Worm (Caenorhabditis elegans) whole organism, L4 larva: ENCODE measurements around the gene rpl-33.

Experiments
- F10B5.3 ChIP-seq: sonication (generic microtip); optimal IDR thresholded peaks from 2 replicates; lab custom pipeline; 2016; ENCODE audit warnings: mild to moderate bottlenecking, missing genetic modification characterization, missing compliant biosample characterization
- T26A8.4 ChIP-seq: fragments of 200-800 bp; sonication (Bioruptor generic); IDR thresholded peaks from 2 replicates; pipeline ENCODE4 v1.3.6; 2022; ENCODE audit warnings: missing genetic modification characterization, missing compliant biosample characterization
- Y105C5A.15 ChIP-seq: fragments of 200-800 bp; sonication (Bioruptor generic); IDR thresholded peaks from 2 replicates; pipeline ENCODE4 v1.3.6; 2022; ENCODE audit warnings: missing genetic modification characterization, missing compliant biosample characterization
- Y5F2A.4 ChIP-seq: fragments of 200-800 bp; sonication (Bioruptor generic); optimal IDR thresholded peaks from 2 replicates; lab custom pipeline; 2018; ENCODE audit warnings: mild to moderate bottlenecking, missing genetic modification characterization, missing compliant biosample characterization
- aha-1 ChIP-seq: fragments of 150-350 bp; peaks from one replicate; lab custom pipeline; 2014; ENCODE audit warnings: missing biosample characterization, missing genetic modification characterization
- aly-2 ChIP-seq: sonication (generic microtip); optimal IDR thresholded peaks from 2 replicates; lab custom pipeline; 2018; ENCODE audit warnings: missing biosample characterization, missing genetic modification characterization
- ama-1 ChIP-seq: fragments of 150-350 bp; optimal IDR thresholded peaks from 2 replicates; lab custom pipeline; 2014; ENCODE audit warnings: inconsistent platforms, mixed read lengths
- ceh-44 ChIP-seq: fragments of 200-800 bp; sonication (Bioruptor generic); IDR thresholded peaks from 2 replicates; pipeline ENCODE4 v1.3.6; 2022; ENCODE audit warnings: missing genetic modification reagents, missing genetic modification characterization, missing compliant biosample characterization
- ceh-82 ChIP-seq: sonication (generic microtip); optimal IDR thresholded peaks from 2 replicates; lab custom pipeline; 2017; ENCODE audit warnings: missing biosample characterization, missing genetic modification characterization
- cey-2 ChIP-seq: sonication (generic microtip); optimal IDR thresholded peaks from 3 replicates; lab custom pipeline; 2017; ENCODE audit warnings: missing genetic modification characterization, mild to moderate bottlenecking, missing compliant biosample characterization, antibody characterized with exemption, borderline replicate concordance; ENCODE audit not compliant: insufficient read depth
- ctbp-1 ChIP-seq: fragments of 200-800 bp; sonication (Bioruptor generic); IDR thresholded peaks from 2 replicates; pipeline ENCODE4 v1.3.6; 2022; ENCODE audit warnings: missing genetic modification reagents, missing genetic modification characterization, missing compliant biosample characterization
- daf-16 ChIP-seq, 3 experiments: sonication (generic microtip); optimal IDR thresholded peaks; 2 replicates each; lab custom pipeline; 2016 to 2017; ENCODE audit warnings: missing genetic modification characterization in 3 of 3, missing genetic modification reagents in 3 of 3, mild to moderate bottlenecking in 2 of 3, missing compliant biosample characterization in 2 of 3, missing biosample characterization in 1 of 3, moderate library complexity in 1 of 3
- daf-8 ChIP-seq: fragments of 200-800 bp; sonication (Bioruptor generic); IDR thresholded peaks from 2 replicates; pipeline ENCODE4 v1.3.6; 2022; ENCODE audit warnings: missing genetic modification characterization, missing compliant biosample characterization
- dmd-6 ChIP-seq: fragments of 200-800 bp; sonication (Bioruptor generic); IDR thresholded peaks from 2 replicates; pipeline ENCODE4 v1.3.6; 2022; ENCODE audit warnings: missing genetic modification reagents, missing genetic modification characterization, missing compliant biosample characterization
- egl-43 ChIP-seq: fragments of 200-800 bp; sonication (Bioruptor generic); IDR thresholded peaks from 2 replicates; pipeline ENCODE4 v1.3.6; 2022; ENCODE audit warnings: missing genetic modification reagents, missing genetic modification characterization, missing compliant biosample characterization
- gei-8 ChIP-seq: fragments of 200-800 bp; sonication (Bioruptor generic); optimal IDR thresholded peaks from 2 replicates; lab custom pipeline; 2018; ENCODE audit warnings: mild to moderate bottlenecking, missing genetic modification characterization, missing compliant biosample characterization
- hlh-30 ChIP-seq: sonication (generic microtip); optimal IDR thresholded peaks from 2 replicates; lab custom pipeline; 2017; ENCODE audit warnings: antibody characterized with exemption, mild to moderate bottlenecking, missing genetic modification characterization, missing compliant biosample characterization; ENCODE audit not compliant: insufficient read depth
- jun-1 ChIP-seq: fragments of 150-350 bp; optimal IDR thresholded peaks from 2 replicates; lab custom pipeline; 2014; ENCODE audit warnings: missing biosample characterization, missing genetic modification reagents, missing genetic modification characterization
- lin-29 ChIP-seq: fragments of 200-800 bp; sonication (Bioruptor generic); IDR thresholded peaks from 2 replicates; pipeline ENCODE4 v1.3.6; 2022; ENCODE audit warnings: missing genetic modification reagents, missing genetic modification characterization, missing compliant biosample characterization
- lin-38 ChIP-seq: fragments of 200-800 bp; sonication (Bioruptor generic); IDR thresholded peaks from 2 replicates; pipeline ENCODE4 v1.3.6; 2022; ENCODE audit warnings: missing genetic modification reagents, missing genetic modification characterization, missing compliant biosample characterization
- lir-3 ChIP-seq: sonication (generic microtip); optimal IDR thresholded peaks from 2 replicates; lab custom pipeline; 2016; ENCODE audit warnings: mild to moderate bottlenecking, missing genetic modification characterization, missing compliant biosample characterization
- lsy-2 ChIP-seq, 2 experiments: fragments of 150-350 bp in 1 of 2; sonication (generic microtip) in 1 of 2; optimal IDR thresholded peaks; 2 replicates each; lab custom pipeline; 2014 to 2017; ENCODE audit warnings: missing biosample characterization in 2 of 2, missing genetic modification characterization in 2 of 2
- mep-1 ChIP-seq: fragments of 150-350 bp; sonication (generic microtip); optimal IDR thresholded peaks from 3 replicates; lab custom pipeline; 2014; ENCODE audit warnings: missing biosample characterization, missing genetic modification characterization
- mxl-2 ChIP-seq: fragments of 200-800 bp; sonication (Bioruptor generic); conservative IDR thresholded peaks from 2 replicates; pipeline ENCODE4 v1.3.6; 2022; ENCODE audit warnings: missing genetic modification reagents, missing genetic modification characterization, missing compliant biosample characterization
- mxl-3 ChIP-seq: fragments of 200-800 bp; sonication (Bioruptor generic); optimal IDR thresholded peaks from 2 replicates; lab custom pipeline; 2018; ENCODE audit warnings: mild to moderate bottlenecking, missing genetic modification characterization, missing compliant biosample characterization
- nhr-11 ChIP-seq: fragments of 150-350 bp; optimal IDR thresholded peaks from 2 replicates; lab custom pipeline; 2014; ENCODE audit warnings: missing biosample characterization, missing genetic modification characterization
- nhr-111 ChIP-seq: fragments of 200-800 bp; sonication (Bioruptor generic); optimal IDR thresholded peaks from 2 replicates; lab custom pipeline; 2018; ENCODE audit warnings: mild to moderate bottlenecking, missing genetic modification characterization, missing compliant biosample characterization
- nhr-28 ChIP-seq: fragments of 150-350 bp; optimal IDR thresholded peaks from 2 replicates; lab custom pipeline; 2014; ENCODE audit warnings: missing biosample characterization, missing genetic modification characterization
- nhr-42 ChIP-seq: fragments of 200-800 bp; sonication (Bioruptor generic); IDR thresholded peaks from 2 replicates; pipeline ENCODE4 v1.3.6; 2022; ENCODE audit warnings: missing genetic modification characterization, missing compliant biosample characterization
- pqm-1 ChIP-seq: sonication (generic microtip); optimal IDR thresholded peaks from 2 replicates; lab custom pipeline; 2017; ENCODE audit warnings: missing biosample characterization, missing genetic modification characterization
- sdz-12 ChIP-seq: fragments of 200-800 bp; sonication (Bioruptor generic); optimal IDR thresholded peaks from 2 replicates; lab custom pipeline; 2018; ENCODE audit warnings: mild to moderate bottlenecking, missing genetic modification characterization, missing compliant biosample characterization
- spr-1 ChIP-seq: sonication (generic microtip); optimal IDR thresholded peaks from 2 replicates; lab custom pipeline; 2016; ENCODE audit warnings: mild to moderate bottlenecking, missing genetic modification characterization, missing compliant biosample characterization
- spr-3 ChIP-seq: fragments of 200-800 bp; sonication (Bioruptor generic); optimal IDR thresholded peaks from 2 replicates; lab custom pipeline; 2018; ENCODE audit warnings: mild to moderate bottlenecking, missing genetic modification characterization, missing compliant biosample characterization
- unc-62 ChIP-seq, 3 experiments: fragments of 150-350 bp in 1 of 3; sonication (generic microtip); optimal IDR thresholded peaks in 2 of 3; peaks in 1 of 3; 1 replicate in 1 of 3; 2 replicates in 2 of 3; lab custom pipeline; 2014 to 2017; ENCODE audit warnings: missing biosample characterization in 3 of 3, missing genetic modification characterization in 3 of 3, missing genetic modification reagents in 3 of 3, missing genotype in 1 of 3
- vab-7 ChIP-seq: fragments of 200-800 bp; sonication (Bioruptor generic); IDR thresholded peaks from 2 replicates; pipeline ENCODE4 v1.3.6; 2022; ENCODE audit warnings: missing genetic modification reagents, missing genetic modification characterization, missing compliant biosample characterization
- zag-1 ChIP-seq: fragments of 150-350 bp; optimal IDR thresholded peaks from 2 replicates; lab custom pipeline; 2014; ENCODE audit warnings: missing biosample characterization, missing genetic modification characterization

Gene rpl-33

ce11 chrII:7060202-7060601, 45.2 kb upstream of the rpl-33 start (continued):
- TF ChIP-seq T26A8.4 (GFP tag; lab: Robert Waterston, UW) (no peak), F10B5.3 (tag; lab: Kevin White, UChicago) (no peak), daf-8 (no peak), jun-1 (tag; lab: Kevin White, UChicago) (no peak), mxl-3 (peak; percentile 83), mxl-2 (GFP tag; lab: Robert Waterston, UW) (no peak)

DNA sequence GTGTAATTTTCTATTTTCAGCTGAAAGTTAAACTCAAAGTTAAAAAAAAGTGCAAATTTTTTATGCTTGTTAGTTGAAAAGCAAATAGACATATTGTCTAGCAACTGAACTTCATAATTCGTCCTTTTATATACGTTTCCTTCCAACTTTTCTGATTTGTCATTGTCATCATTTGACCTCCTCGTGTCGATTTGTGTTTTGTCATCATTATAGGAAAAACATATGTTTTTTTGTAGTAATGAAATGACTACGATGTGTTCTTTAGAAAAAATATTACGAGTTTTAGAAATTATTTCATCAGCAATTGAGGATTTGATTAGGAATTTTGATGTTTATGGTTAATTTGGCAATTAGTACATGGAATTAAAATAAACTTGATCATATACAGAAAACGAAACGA, 44.6 kb upstream of the rpl-33 start:
- no peak for TF ChIP-seq ceh-44 (GFP tag; lab: Robert Waterston, UW)
- no peak for TF ChIP-seq mep-1
- TF ChIP-seq hlh-30: peak; percentile 41

DNA sequence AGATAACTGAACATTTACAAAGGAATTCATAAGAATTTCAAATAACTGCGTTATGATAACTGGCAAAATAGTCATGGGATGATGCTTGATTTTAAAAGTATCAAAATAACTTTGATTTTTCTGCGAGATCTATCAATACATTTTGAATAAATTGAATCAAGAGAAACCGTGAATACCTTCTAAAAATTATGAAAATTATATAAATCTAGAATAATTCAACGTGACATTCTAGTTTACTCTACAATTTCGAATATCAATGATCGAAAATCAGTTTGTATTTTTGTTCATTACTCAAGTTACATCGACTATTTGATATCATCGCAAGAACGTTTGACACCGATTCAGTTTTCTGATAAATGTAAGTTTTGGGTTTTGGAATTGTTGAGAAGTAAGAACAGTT, 43.6 kb upstream of the rpl-33 start, which contains the start of gene acs-6:
acs-6 (plus strand) TSS at position 301 of the 400 bp plus-strand sequence.
- TF ChIP-seq nhr-28 (tag; lab: Kevin White, UChicago) (no peak), pqm-1 (tag; lab: Kevin White, UChicago) (no peak), dmd-6 (GFP tag; lab: Robert Waterston, UW) (no peak), daf-16 (GFP tag; optimal IDR thresholded peaks at IDR 0.05; lab: Kevin White, UChicago) (no peak), daf-16 (tag; optimal IDR thresholded peaks at IDR 0.05; lab: Kevin White, UChicago) (no peak), cey-2 (no peak), T26A8.4 (GFP tag; lab: Robert Waterston, UW) (no peak), nhr-42 (no peak), egl-43 (GFP tag; lab: Robert Waterston, UW) (no peak), lir-3 (tag; lab: Kevin White, UChicago) (no peak), spr-1 (tag; lab: Kevin White, UChicago) (no peak), ctbp-1 (GFP tag; lab: Robert Waterston, UW) (no peak), ceh-82 (no peak), nhr-11 (no peak)

ce11 chrII:7065391-7065790, 40.0 kb upstream of the rpl-33 start, which contains the start of gene nos-2:
Gene nos-2, plus strand, starts transcription at chrII:7065618.
- no peak for TF ChIP-seq zag-1 (tag; lab: Kevin White, UChicago)
- TF ChIP-seq gei-8 (GFP tag; lab: Kevin White, UChicago): no peak
- TF ChIP-seq Y5F2A.4: no peak
- no peak for TF ChIP-seq sdz-12
- TF ChIP-seq spr-3: no peak
- TF ChIP-seq lin-38: no peak
- TF ChIP-seq lsy-2 (tag; optimal IDR thresholded peaks at IDR 0.05; lab: Kevin White, UChicago): no peak
- TF ChIP-seq ama-1 (lab: Kevin White, UChicago): no peak
- TF ChIP-seq vab-7: no peak
- TF ChIP-seq unc-62 (GFP tag; optimal IDR thresholded peaks at IDR 0.05 in 1 of 2; lab: Kevin White, UChicago): no peak
- TF ChIP-seq unc-62 (tag; optimal IDR thresholded peaks at IDR 0.05; lab: Kevin White, UChicago): no peak
- no peak for TF ChIP-seq lin-29 (GFP tag; lab: Robert Waterston, UW)
- TF ChIP-seq Y105C5A.15: no peak
- TF ChIP-seq nhr-111 (GFP tag; lab: Kevin White, UChicago): no peak
- TF ChIP-seq mxl-2 (GFP tag; lab: Robert Waterston, UW): no peak

ce11 chrII:7069866-7070265, 35.5 kb upstream of the rpl-33 start, which contains the start of gene him-14:
Gene him-14, minus strand, starts transcription at chrII:7069966.
- TF ChIP-seq aha-1 (tag; lab: Kevin White, UChicago) (peak; percentile 82), aly-2 (tag; lab: Kevin White, UChicago) (no peak)
